2 fruit fly cellular contexts compared by ENCODE assay signal in the genomic region with DNA sequence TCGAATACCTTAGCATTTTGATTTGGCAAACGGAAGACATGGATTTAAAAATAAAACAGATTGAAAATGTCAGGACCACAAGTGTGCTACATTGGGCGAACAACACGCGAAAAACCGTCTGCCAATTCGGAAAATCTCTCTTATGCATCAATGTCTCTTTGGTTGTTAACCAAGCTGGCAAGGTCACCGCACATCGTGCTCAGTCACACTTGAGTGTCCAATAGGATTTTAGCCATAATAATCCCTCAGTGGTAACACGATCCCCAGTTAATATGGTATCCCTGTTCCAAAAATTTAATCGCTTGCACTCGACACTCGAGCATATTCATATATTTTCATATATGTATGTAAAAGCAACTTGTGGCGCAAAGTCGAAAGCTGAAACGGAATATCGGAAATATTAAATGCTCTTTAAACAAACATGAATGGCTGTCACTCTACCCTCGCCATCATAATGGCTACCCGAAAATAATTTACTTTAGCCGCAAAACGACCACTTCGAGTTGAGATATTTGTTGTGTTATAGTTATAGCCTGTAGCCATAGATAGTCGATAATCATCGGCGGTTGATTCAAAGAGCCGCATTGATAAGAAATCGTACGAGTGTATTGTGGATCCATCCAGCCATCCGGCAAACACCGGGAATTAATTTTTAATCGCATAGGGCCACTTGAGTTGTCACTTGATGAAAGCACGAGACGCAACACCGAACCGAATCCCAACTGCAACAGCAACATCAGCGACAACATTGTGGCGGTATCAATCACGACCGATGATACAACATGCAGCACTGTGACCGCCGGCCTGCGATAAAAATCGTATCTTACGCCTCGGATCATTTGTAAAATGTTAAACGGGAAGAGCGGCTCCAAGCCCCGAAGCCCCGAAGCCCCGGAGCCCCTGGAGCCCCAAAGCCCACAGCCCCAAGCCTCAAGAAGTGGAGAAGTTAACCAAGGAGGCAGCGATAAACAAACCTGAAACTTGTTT.
TF ChIP-seq lines count a peak whose summit lies in the region.

No protein-coding gene starts in this region.

- TF ChIP-seq CTCF in whole organism, embryonic (GFP tag; optimal IDR thresholded peaks at IDR 0.05; lab: Kevin White, UChicago) = no peak

TF ChIP-seq in whole organism, embryonic, 481 proteins besides CTCF, POLR2A, EP300 and RAD21:
- TF ChIP-seq D (optimal IDR thresholded peaks at IDR 0.05; lab: Kevin White, UChicago) (no peak), D (GFP tag; optimal IDR thresholded peaks at IDR 0.05; lab: Kevin White, UChicago) (no peak), Myb (GFP tag; optimal IDR thresholded peaks at IDR 0.05; lab: Kevin White, UChicago) (no peak), CG1832 (GFP tag; optimal IDR thresholded peaks at IDR 0.05; lab: Kevin White, UChicago) (no peak), CG5180 (GFP tag; optimal IDR thresholded peaks at IDR 0.05; lab: Kevin White, UChicago) (peak; percentile 17), Aef1 (GFP tag; IDR thresholded peaks at IDR 0.05; lab: Robert Waterston, UW) (no peak), Deaf1 (tag; optimal IDR thresholded peaks at IDR 0.05; lab: Kevin White, UChicago) (no peak), CG17328 (GFP tag; IDR thresholded peaks at IDR 0.05; lab: Robert Waterston, UW) (no peak), mirr (GFP tag; optimal IDR thresholded peaks at IDR 0.05; lab: Kevin White, UChicago) (peak; percentile 95), Neu2 (GFP tag; optimal IDR thresholded peaks at IDR 0.05; lab: Kevin White, UChicago; ENCODE audit: borderline replicate concordance) (peak; percentile 19), Elba2 (GFP tag; optimal IDR thresholded peaks at IDR 0.05; lab: Kevin White, UChicago) (peak; percentile 94), HLH54F (GFP tag; optimal IDR thresholded peaks at IDR 0.05; lab: Kevin White, UChicago) (no peak), exex (tag; optimal IDR thresholded peaks at IDR 0.05; lab: Kevin White, UChicago) (peak; percentile 59), oc (tag; optimal IDR thresholded peaks at IDR 0.05; lab: Kevin White, UChicago) (no peak), grn (GFP tag; optimal IDR thresholded peaks at IDR 0.05; lab: Kevin White, UChicago) (peak; percentile 75), zen2 (GFP tag; IDR thresholded peaks at IDR 0.05; lab: Robert Waterston, UW; ENCODE audit: partially characterized antibody) (no peak), vnd (GFP tag; IDR thresholded peaks at IDR 0.05; lab: Robert Waterston, UW; ENCODE audit: partially characterized antibody) (0 out of 3 replicates have a peak, but pooled peaks have one; percentile 22), CG15514 (GFP tag; optimal IDR thresholded peaks at IDR 0.05; lab: Kevin White, UChicago) (no peak), Lpt (GFP tag; optimal IDR thresholded peaks at IDR 0.05; lab: Kevin White, UChicago) (no peak), emc (GFP tag; optimal IDR thresholded peaks at IDR 0.05; lab: Kevin White, UChicago) (no peak), pan (optimal IDR thresholded peaks at IDR 0.05; lab: Kevin White, UChicago) (no peak), pan (GFP tag; optimal IDR thresholded peaks at IDR 0.05 in 1 of 2, IDR thresholded peaks at IDR 0.05 in 1 of 2) (peak in 1 of 2 experiments; percentile 41), zfh1 (GFP tag; IDR thresholded peaks at IDR 0.05; lab: Robert Waterston, UW) (no peak), CG2199 (GFP tag; IDR thresholded peaks at IDR 0.05; lab: Robert Waterston, UW) (0 out of 3 replicates have a peak, but pooled peaks have one; percentile 12), CG16815 (GFP tag; optimal IDR thresholded peaks at IDR 0.05; lab: Kevin White, UChicago) (no peak), crc (GFP tag; optimal IDR thresholded peaks at IDR 0.05; lab: Kevin White, UChicago) (no peak), caup (GFP tag; optimal IDR thresholded peaks at IDR 0.05; lab: Kevin White, UChicago; ENCODE audit: severe bottlenecking) (no peak)
TF ChIP-seq in whole organism, embryonic: peak in this region for 9.

TF ChIP-seq in whole organism, prepupa, 60 proteins besides CTCF, POLR2A, EP300 and RAD21:
- TF ChIP-seq CG10669 (GFP tag; optimal IDR thresholded peaks at IDR 0.05; lab: Kevin White, UChicago) (no peak), CG34406 (GFP tag; optimal IDR thresholded peaks at IDR 0.05; lab: Kevin White, UChicago) (no peak), Eip78C (GFP tag; lab: Kevin White, UChicago) (peak; percentile 35), CG1621 (tag; optimal IDR thresholded peaks at IDR 0.05; lab: Kevin White, UChicago) (no peak), dsx (GFP tag; optimal IDR thresholded peaks at IDR 0.05; lab: Kevin White, UChicago; ENCODE audit: poor library complexity, severe bottlenecking) (peak; percentile 56), CG10631 (GFP tag; optimal IDR thresholded peaks at IDR 0.05; lab: Kevin White, UChicago) (no peak)
TF ChIP-seq in whole organism, prepupa: peak in this region for 2.
